In the genomic region with DNA sequence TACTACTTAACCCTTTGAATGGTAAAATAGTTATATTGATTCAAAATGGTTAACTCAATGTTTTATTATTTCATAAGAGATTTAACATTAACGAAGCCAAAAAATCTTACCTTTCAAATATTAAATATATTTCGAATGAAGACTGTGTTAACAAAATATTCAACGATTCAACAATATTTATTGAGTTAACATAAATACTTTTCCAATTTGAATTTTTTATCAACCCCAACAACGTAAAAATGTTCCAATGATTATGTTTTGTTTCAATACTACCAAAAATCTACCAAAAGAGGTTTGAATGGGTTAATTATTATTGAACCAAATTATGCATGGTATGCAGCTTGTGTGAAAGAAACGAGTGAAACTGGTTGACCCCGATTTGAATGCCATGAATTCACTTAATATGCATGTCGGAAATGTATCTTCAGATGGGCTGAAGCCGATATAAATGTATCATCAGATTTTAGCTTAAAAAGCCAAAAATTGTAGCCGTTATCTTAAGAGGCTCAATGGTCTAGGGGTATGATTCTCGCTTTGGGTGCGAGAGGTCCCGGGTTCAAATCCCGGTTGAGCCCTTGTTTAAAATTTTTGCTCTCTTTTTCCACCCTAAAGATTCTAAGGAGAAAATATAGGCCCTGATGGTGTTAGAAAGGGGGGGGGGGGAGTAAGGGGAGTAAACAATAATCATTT, we compare ENCODE assay signal across 1 fruit fly cellular context.
TF ChIP-seq lines count a peak whose summit lies in the region.

No protein-coding gene starts in this region.

TF ChIP-seq in whole organism, embryonic, 481 proteins besides CTCF, POLR2A, EP300 and RAD21 (continued from another document and continues in another):
- TF ChIP-seq HLH4C (GFP tag; IDR thresholded peaks at IDR 0.05; lab: Robert Waterston, UW; ENCODE audit: partially characterized antibody): no peak
- no peak for TF ChIP-seq Vsx1 (GFP tag; optimal IDR thresholded peaks at IDR 0.05; lab: Kevin White, UChicago)
- peak; percentile 69 for TF ChIP-seq abd-A (tag; optimal IDR thresholded peaks at IDR 0.05; lab: Kevin White, UChicago)
- TF ChIP-seq CG12391 (tag; optimal IDR thresholded peaks at IDR 0.05; lab: Kevin White, UChicago): no peak
- no peak for TF ChIP-seq Dad (GFP tag; optimal IDR thresholded peaks at IDR 0.05; lab: Kevin White, UChicago)
- no peak for TF ChIP-seq maf-S (GFP tag; optimal IDR thresholded peaks at IDR 0.05; lab: Kevin White, UChicago)
- TF ChIP-seq E2f2 (GFP tag; IDR thresholded peaks at IDR 0.05; lab: Robert Waterston, UW): no peak
- no peak for TF ChIP-seq gfzf (GFP tag; optimal IDR thresholded peaks at IDR 0.05; lab: Kevin White, UChicago)
- 0 out of 2 replicates have a peak, but pooled peaks have one; percentile 7 for TF ChIP-seq ato (GFP tag; IDR thresholded peaks at IDR 0.05; lab: Robert Waterston, UW; ENCODE audit: partially characterized antibody)
- no peak for TF ChIP-seq tio (GFP tag; optimal IDR thresholded peaks at IDR 0.05; lab: Kevin White, UChicago)
- no peak for TF ChIP-seq CG10274 (GFP tag; optimal IDR thresholded peaks at IDR 0.05; lab: Kevin White, UChicago)
- peak; percentile 15 for TF ChIP-seq Sox100B (GFP tag; optimal IDR thresholded peaks at IDR 0.05; lab: Kevin White, UChicago)
- no peak for TF ChIP-seq pum (GFP tag; optimal IDR thresholded peaks at IDR 0.05; lab: Kevin White, UChicago)
- TF ChIP-seq CG10209 (GFP tag; optimal IDR thresholded peaks at IDR 0.05; lab: Kevin White, UChicago): no peak
- no peak for TF ChIP-seq ken (GFP tag; IDR thresholded peaks at IDR 0.05; lab: Robert Waterston, UW)
- no peak for TF ChIP-seq CG10543 (GFP tag; optimal IDR thresholded peaks at IDR 0.05; lab: Kevin White, UChicago)
- no peak for TF ChIP-seq CG4360 (GFP tag; IDR thresholded peaks at IDR 0.05; lab: Robert Waterston, UW)
- TF ChIP-seq CG10462 (GFP tag; optimal IDR thresholded peaks at IDR 0.05; lab: Kevin White, UChicago): no peak
- no peak for TF ChIP-seq CG17186 (GFP tag; optimal IDR thresholded peaks at IDR 0.05; lab: Kevin White, UChicago)
- no peak for TF ChIP-seq Deaf1 (tag; optimal IDR thresholded peaks at IDR 0.05; lab: Kevin White, UChicago)
- no peak for TF ChIP-seq CG9437 (GFP tag; optimal IDR thresholded peaks at IDR 0.05; lab: Kevin White, UChicago)
- TF ChIP-seq CG15011 (GFP tag; optimal IDR thresholded peaks at IDR 0.05; lab: Kevin White, UChicago): no peak
- no peak for TF ChIP-seq Bteb2 (GFP tag; optimal IDR thresholded peaks at IDR 0.05; lab: Kevin White, UChicago)
- TF ChIP-seq row (GFP tag; IDR thresholded peaks at IDR 0.05; lab: Robert Waterston, UW): no peak; the same call in 2 of the 3 replicates
- TF ChIP-seq Doc2 (GFP tag; IDR thresholded peaks at IDR 0.05; lab: Robert Waterston, UW): no peak
- no peak for TF ChIP-seq CG10321 (GFP tag; IDR thresholded peaks at IDR 0.05; lab: Robert Waterston, UW)
- no peak for TF ChIP-seq toy (GFP tag; IDR thresholded peaks at IDR 0.05; lab: Robert Waterston, UW)
- TF ChIP-seq CG16779 (GFP tag; IDR thresholded peaks at IDR 0.05; lab: Robert Waterston, UW): no peak
- no peak for TF ChIP-seq nom (GFP tag; optimal IDR thresholded peaks at IDR 0.05; lab: Kevin White, UChicago)
- no peak for TF ChIP-seq so (GFP tag; IDR thresholded peaks at IDR 0.05; lab: Robert Waterston, UW)
- TF ChIP-seq CG33557 (GFP tag; optimal IDR thresholded peaks at IDR 0.05; lab: Kevin White, UChicago): no peak
- no peak for TF ChIP-seq Dip3 (GFP tag; optimal IDR thresholded peaks at IDR 0.05; lab: Kevin White, UChicago)
- TF ChIP-seq fd102C (GFP tag; optimal IDR thresholded peaks at IDR 0.05; lab: Kevin White, UChicago): no peak
- TF ChIP-seq vfl (GFP tag; optimal IDR thresholded peaks at IDR 0.05; lab: Kevin White, UChicago): no peak
- TF ChIP-seq CG6683 (GFP tag; optimal IDR thresholded peaks at IDR 0.05; lab: Kevin White, UChicago): no peak
- TF ChIP-seq CG15696 (tag; optimal IDR thresholded peaks at IDR 0.05; lab: Kevin White, UChicago): no peak
- no peak for TF ChIP-seq dan (GFP tag; IDR thresholded peaks at IDR 0.05; lab: Robert Waterston, UW)
- peak; percentile 16 for TF ChIP-seq CG8924 (tag; optimal IDR thresholded peaks at IDR 0.05; lab: Kevin White, UChicago)
- peak; percentile 1 for TF ChIP-seq gsb-n (tag; optimal IDR thresholded peaks at IDR 0.05; lab: Kevin White, UChicago)
- no peak for TF ChIP-seq ab (GFP tag; optimal IDR thresholded peaks at IDR 0.05; lab: Kevin White, UChicago)
- no peak for TF ChIP-seq CG12659 (GFP tag; optimal IDR thresholded peaks at IDR 0.05; lab: Kevin White, UChicago)
- peak in 1 of 2 experiments; percentile 57 for TF ChIP-seq Eip74EF (GFP tag; optimal IDR thresholded peaks at IDR 0.05; lab: Kevin White, UChicago)
- TF ChIP-seq Bdp1 (GFP tag; optimal IDR thresholded peaks at IDR 0.05; lab: Kevin White, UChicago): peak; percentile 82
- TF ChIP-seq org-1 (GFP tag; optimal IDR thresholded peaks at IDR 0.05; lab: Kevin White, UChicago): no peak
- peak in 1 of 2 experiments; percentile 32 for TF ChIP-seq Hr78 (GFP tag; optimal IDR thresholded peaks at IDR 0.05; lab: Kevin White, UChicago)
- TF ChIP-seq sima (GFP tag; optimal IDR thresholded peaks at IDR 0.05; lab: Kevin White, UChicago): no peak
- no peak for TF ChIP-seq ind (GFP tag; optimal IDR thresholded peaks at IDR 0.05; lab: Kevin White, UChicago)
- no peak for TF ChIP-seq CG3163 (GFP tag; optimal IDR thresholded peaks at IDR 0.05; lab: Kevin White, UChicago)
- peak; percentile 27 for TF ChIP-seq CG2678 (tag; optimal IDR thresholded peaks at IDR 0.05; lab: Kevin White, UChicago)
- no peak for TF ChIP-seq Dll (GFP tag; IDR thresholded peaks at IDR 0.05; lab: Robert Waterston, UW; ENCODE audit: partially characterized antibody)
- TF ChIP-seq CG6791 (GFP tag; IDR thresholded peaks at IDR 0.05; lab: Robert Waterston, UW; ENCODE audit: partially characterized antibody): peak; percentile 20; the same call in 1 of the 3 replicates
- TF ChIP-seq CG42726 (GFP tag; IDR thresholded peaks at IDR 0.05; lab: Robert Waterston, UW; ENCODE audit: partially characterized antibody): 0 out of 2 replicates have a peak, but pooled peaks have one; percentile 22
- no peak for TF ChIP-seq Pdp1 (GFP tag; optimal IDR thresholded peaks at IDR 0.05; lab: Kevin White, UChicago)
- peak; percentile 38 for TF ChIP-seq nmo (GFP tag; optimal IDR thresholded peaks at IDR 0.05; lab: Kevin White, UChicago)
- TF ChIP-seq CG11695 (GFP tag; IDR thresholded peaks at IDR 0.05; lab: Robert Waterston, UW): no peak
- TF ChIP-seq hbn (GFP tag; IDR thresholded peaks at IDR 0.05; lab: Robert Waterston, UW; ENCODE audit: partially characterized antibody): no peak
- TF ChIP-seq CG9609 (GFP tag; optimal IDR thresholded peaks at IDR 0.05; lab: Kevin White, UChicago): no peak
- no peak for TF ChIP-seq HHEX (GFP tag; optimal IDR thresholded peaks at IDR 0.05; lab: Kevin White, UChicago)
- TF ChIP-seq CG17361 (GFP tag; IDR thresholded peaks at IDR 0.05; lab: Robert Waterston, UW): peak; percentile 31; the same call in 1 of the 3 replicates
- no peak for TF ChIP-seq cas (GFP tag; IDR thresholded peaks at IDR 0.05; lab: Robert Waterston, UW)
- no peak for TF ChIP-seq Ada2b (GFP tag; IDR thresholded peaks at IDR 0.05; lab: Robert Waterston, UW)
- TF ChIP-seq chinmo (GFP tag; IDR thresholded peaks at IDR 0.05; lab: Robert Waterston, UW; ENCODE audit: partially characterized antibody): peak; percentile 50; the same call in 1 of the 4 replicates
- TF ChIP-seq twi (tag; optimal IDR thresholded peaks at IDR 0.05; lab: Kevin White, UChicago): no peak
- TF ChIP-seq CG7745 (tag; optimal IDR thresholded peaks at IDR 0.05; lab: Kevin White, UChicago): no peak
- peak; percentile 10 for TF ChIP-seq CG13424 (tag; optimal IDR thresholded peaks at IDR 0.05; lab: Kevin White, UChicago)
- no peak for TF ChIP-seq CG9932 (GFP tag; IDR thresholded peaks at IDR 0.05; lab: Robert Waterston, UW)
- TF ChIP-seq TFAM (GFP tag; optimal IDR thresholded peaks at IDR 0.05; lab: Kevin White, UChicago): no peak
- TF ChIP-seq eve (GFP tag; optimal IDR thresholded peaks at IDR 0.05; lab: Kevin White, UChicago): no peak
- no peak for TF ChIP-seq CG11456 (GFP tag; IDR thresholded peaks at IDR 0.05; lab: Robert Waterston, UW)
- TF ChIP-seq H15 (GFP tag; IDR thresholded peaks at IDR 0.05; lab: Robert Waterston, UW): no peak
- TF ChIP-seq prd (optimal IDR thresholded peaks at IDR 0.05; lab: Kevin White, UChicago): no peak
- no peak for TF ChIP-seq prd (GFP tag; IDR thresholded peaks at IDR 0.05; lab: Robert Waterston, UW)
- TF ChIP-seq CG13624 (GFP tag; optimal IDR thresholded peaks at IDR 0.05; lab: Kevin White, UChicago): no peak
- no peak for TF ChIP-seq CG6272 (GFP tag; IDR thresholded peaks at IDR 0.05; lab: Robert Waterston, UW)
- TF ChIP-seq MESR4 (GFP tag; optimal IDR thresholded peaks at IDR 0.05; lab: Kevin White, UChicago): no peak
- TF ChIP-seq CG18262 (tag; optimal IDR thresholded peaks at IDR 0.05; lab: Kevin White, UChicago): peak; percentile 27
- TF ChIP-seq h (optimal IDR thresholded peaks at IDR 0.05; lab: Kevin White, UChicago): no peak
- TF ChIP-seq tna (GFP tag; IDR thresholded peaks at IDR 0.05; lab: Robert Waterston, UW; ENCODE audit: partially characterized antibody): no peak
- no peak for TF ChIP-seq Opbp (GFP tag; IDR thresholded peaks at IDR 0.05; lab: Robert Waterston, UW; ENCODE audit: partially characterized antibody)
- TF ChIP-seq unpg (GFP tag; optimal IDR thresholded peaks at IDR 0.05; lab: Kevin White, UChicago): no peak
- no peak for TF ChIP-seq gt (GFP tag; IDR thresholded peaks at IDR 0.05; lab: Robert Waterston, UW)
- no peak for TF ChIP-seq CG34224 (GFP tag; IDR thresholded peaks at IDR 0.05; lab: Robert Waterston, UW; ENCODE audit: partially characterized antibody)
- TF ChIP-seq vvl (GFP tag; IDR thresholded peaks at IDR 0.05; lab: Robert Waterston, UW): peak; percentile 69
- no peak for TF ChIP-seq CG4820 (GFP tag; optimal IDR thresholded peaks at IDR 0.05; lab: Kevin White, UChicago)
- TF ChIP-seq shn (GFP tag; optimal IDR thresholded peaks at IDR 0.05; lab: Kevin White, UChicago): no peak
- no peak for TF ChIP-seq ftz-f1 (GFP tag; optimal IDR thresholded peaks at IDR 0.05; lab: Kevin White, UChicago)
- peak; percentile 33 for TF ChIP-seq CG11504 (tag; optimal IDR thresholded peaks at IDR 0.05; lab: Kevin White, UChicago)
- TF ChIP-seq Mes4 (GFP tag; optimal IDR thresholded peaks at IDR 0.05; lab: Kevin White, UChicago): no peak
- no peak for TF ChIP-seq yki (optimal IDR thresholded peaks at IDR 0.05; lab: Kevin White, UChicago)
- TF ChIP-seq nerfin-1 (tag; optimal IDR thresholded peaks at IDR 0.05; lab: Kevin White, UChicago): no peak
- TF ChIP-seq bsh (GFP tag; optimal IDR thresholded peaks at IDR 0.05; lab: Kevin White, UChicago): no peak
- no peak for TF ChIP-seq Antp (GFP tag; optimal IDR thresholded peaks at IDR 0.05; lab: Kevin White, UChicago)
- TF ChIP-seq br (optimal IDR thresholded peaks at IDR 0.05; lab: Kevin White, UChicago): no peak
- no peak for TF ChIP-seq pho (GFP tag; optimal IDR thresholded peaks at IDR 0.05; lab: Kevin White, UChicago)
- TF ChIP-seq NfI (GFP tag; optimal IDR thresholded peaks at IDR 0.05; lab: Kevin White, UChicago): no peak
- TF ChIP-seq onecut (GFP tag; IDR thresholded peaks at IDR 0.05; lab: Robert Waterston, UW): no peak
- no peak for TF ChIP-seq grn (GFP tag; optimal IDR thresholded peaks at IDR 0.05; lab: Kevin White, UChicago)
- TF ChIP-seq CoRest (tag; optimal IDR thresholded peaks at IDR 0.05; lab: Kevin White, UChicago): peak; percentile 1
- no peak for TF ChIP-seq vnd (GFP tag; IDR thresholded peaks at IDR 0.05; lab: Robert Waterston, UW; ENCODE audit: partially characterized antibody)
- TF ChIP-seq disco-r (GFP tag; optimal IDR thresholded peaks at IDR 0.05; lab: Kevin White, UChicago): no peak
- no peak for TF ChIP-seq PHDP (tag; optimal IDR thresholded peaks at IDR 0.05; lab: Kevin White, UChicago)
- TF ChIP-seq Bgb (GFP tag; IDR thresholded peaks at IDR 0.05; lab: Robert Waterston, UW; ENCODE audit: partially characterized antibody): peak; percentile 28; the same call in 1 of the 2 replicates
- no peak for TF ChIP-seq aop (GFP tag; IDR thresholded peaks at IDR 0.05; lab: Robert Waterston, UW)
- TF ChIP-seq gce (GFP tag; IDR thresholded peaks at IDR 0.05; lab: Robert Waterston, UW): no peak
- TF ChIP-seq az2 (GFP tag; optimal IDR thresholded peaks at IDR 0.05; lab: Kevin White, UChicago): no peak
- no peak for TF ChIP-seq Lhr (GFP tag; optimal IDR thresholded peaks at IDR 0.05; lab: Kevin White, UChicago)
- TF ChIP-seq sob (GFP tag; IDR thresholded peaks at IDR 0.05; lab: Robert Waterston, UW): no peak
- no peak for TF ChIP-seq wdn (GFP tag; IDR thresholded peaks at IDR 0.05; lab: Robert Waterston, UW)
- TF ChIP-seq fd3F (GFP tag; optimal IDR thresholded peaks at IDR 0.05; lab: Kevin White, UChicago): no peak
- TF ChIP-seq sd (tag; optimal IDR thresholded peaks at IDR 0.05; lab: Kevin White, UChicago): peak; percentile 93
- TF ChIP-seq CG12299 (tag; optimal IDR thresholded peaks at IDR 0.05; lab: Kevin White, UChicago): no peak
- no peak for TF ChIP-seq CG3995 (GFP tag; optimal IDR thresholded peaks at IDR 0.05; lab: Kevin White, UChicago)
- no peak for TF ChIP-seq Myb (GFP tag; optimal IDR thresholded peaks at IDR 0.05; lab: Kevin White, UChicago)
- no peak for TF ChIP-seq B-H2 (GFP tag; optimal IDR thresholded peaks at IDR 0.05; lab: Kevin White, UChicago)
- TF ChIP-seq CG8281 (tag; optimal IDR thresholded peaks at IDR 0.05; lab: Kevin White, UChicago): no peak
- TF ChIP-seq Mrtf (GFP tag; IDR thresholded peaks at IDR 0.05; lab: Robert Waterston, UW): no peak
- no peak for TF ChIP-seq Tbp (GFP tag; optimal IDR thresholded peaks at IDR 0.05; lab: Kevin White, UChicago)
- TF ChIP-seq NFAT (GFP tag; IDR thresholded peaks at IDR 0.05; lab: Robert Waterston, UW): no peak
- peak; percentile 16 for TF ChIP-seq gem (tag; optimal IDR thresholded peaks at IDR 0.05; lab: Kevin White, UChicago)
- no peak for TF ChIP-seq bowl (GFP tag; IDR thresholded peaks at IDR 0.05; lab: Robert Waterston, UW)
- no peak for TF ChIP-seq grau (tag; optimal IDR thresholded peaks at IDR 0.05; lab: Kevin White, UChicago)
- TF ChIP-seq CG11247 (GFP tag; IDR thresholded peaks at IDR 0.05; lab: Robert Waterston, UW): no peak
- no peak for TF ChIP-seq gsb (GFP tag; IDR thresholded peaks at IDR 0.05; lab: Robert Waterston, UW)
- no peak for TF ChIP-seq klu (GFP tag; IDR thresholded peaks at IDR 0.05; lab: Robert Waterston, UW)
- TF ChIP-seq stc (GFP tag; IDR thresholded peaks at IDR 0.05; lab: Robert Waterston, UW): no peak
- TF ChIP-seq mirr (GFP tag; optimal IDR thresholded peaks at IDR 0.05; lab: Kevin White, UChicago): no peak
- TF ChIP-seq D19A (tag; optimal IDR thresholded peaks at IDR 0.05; lab: Kevin White, UChicago): peak; percentile 6
- no peak for TF ChIP-seq cato (GFP tag; optimal IDR thresholded peaks at IDR 0.05; lab: Kevin White, UChicago; ENCODE audit: borderline replicate concordance)
